Worm (Caenorhabditis elegans) whole organism, mixed stage, embryonic: Measurements from ENCODE around the gene gtap-1.

Experiments
- bed-3 ChIP-seq: fragments of 200-800 bp; sonication (Bioruptor generic); optimal IDR thresholded peaks from 3 replicates; lab custom pipeline; 2018; ENCODE audit warnings: mild to moderate bottlenecking, missing genetic modification characterization, moderate library complexity, missing compliant biosample characterization
- cnd-1 ChIP-seq: fragments of 200-800 bp; sonication (Bioruptor generic); optimal IDR thresholded peaks from 2 replicates; lab custom pipeline; 2018; ENCODE audit warnings: mild to moderate bottlenecking, missing genetic modification characterization, missing compliant biosample characterization
- mab-5 ChIP-seq: fragments of 150-350 bp; optimal IDR thresholded peaks from 2 replicates; lab custom pipeline; 2014; ENCODE audit warnings: missing biosample characterization, missing genetic modification characterization
- mep-1 ChIP-seq: fragments of 150-350 bp; optimal IDR thresholded peaks from 2 replicates; lab custom pipeline; 2017; ENCODE audit warnings: missing biosample characterization, missing genetic modification reagents, missing genetic modification characterization, inconsistent platforms
- nhr-12 ChIP-seq: fragments of 150-350 bp; optimal IDR thresholded peaks from 2 replicates; lab custom pipeline; 2014; ENCODE audit warnings: missing biosample characterization, missing genetic modification characterization
- nhr-237 ChIP-seq: fragments of 150-350 bp; optimal IDR thresholded peaks from 2 replicates; lab custom pipeline; 2014; ENCODE audit warnings: missing biosample characterization, missing genetic modification characterization
- nhr-76 ChIP-seq: sonication (generic microtip); optimal IDR thresholded peaks from 2 replicates; lab custom pipeline; 2017; ENCODE audit warnings: missing biosample characterization, missing genetic modification characterization
- snpc-4 ChIP-seq: fragments of 150-350 bp; optimal IDR thresholded peaks from 2 replicates; lab custom pipeline; 2014; ENCODE audit warnings: missing biosample characterization, missing genetic modification characterization
- unc-39 ChIP-seq: fragments of 150-350 bp; optimal IDR thresholded peaks from 2 replicates; lab custom pipeline; 2014; ENCODE audit warnings: missing biosample characterization, missing genetic modification characterization
- unc-62 ChIP-seq: fragments of 150-350 bp; optimal IDR thresholded peaks from 2 replicates; lab custom pipeline; 2014; ENCODE audit warnings: missing biosample characterization, missing genetic modification reagents, missing genetic modification characterization
- zip-8 ChIP-seq: fragments of 150-350 bp; optimal IDR thresholded peaks from 2 replicates; lab custom pipeline; 2014; ENCODE audit warnings: missing biosample characterization, missing genetic modification characterization
- ztf-11 ChIP-seq: fragments of 150-350 bp; optimal IDR thresholded peaks from 2 replicates; lab custom pipeline; 2014; ENCODE audit warnings: missing biosample characterization, missing genetic modification characterization

ce11 chrII:5854122-5854521, 21.1 kb upstream of the gtap-1 start, which contains the start of gene H41C03.1:
- no peak for TF ChIP-seq cnd-1
- no peak for TF ChIP-seq zip-8 (tag; lab: Kevin White, UChicago)
- no peak for TF ChIP-seq nhr-12 (tag; lab: Kevin White, UChicago)
- no peak for TF ChIP-seq mab-5 (tag; lab: Kevin White, UChicago)
- TF ChIP-seq nhr-76 (tag; lab: Kevin White, UChicago): no peak
- no peak for TF ChIP-seq unc-62
- TF ChIP-seq snpc-4 (tag; lab: Kevin White, UChicago): no peak
- TF ChIP-seq unc-39 (tag; lab: Kevin White, UChicago): no peak
- no peak for TF ChIP-seq ztf-11 (tag; lab: Kevin White, UChicago)
- TF ChIP-seq nhr-237: no peak
- TF ChIP-seq bed-3 (GFP tag; lab: Kevin White, UChicago): no peak
- no peak for TF ChIP-seq mep-1 (tag; lab: Kevin White, UChicago)
